Worm (Caenorhabditis elegans): ENCODE data around the gene Y62H9A.12.

ce11 chrX:11910046-11910445 is 3.9 kb upstream of the Y62H9A.12 start, which contains the start of gene Y62H9A.15:
- TF ChIP-seq nhr-11 (tag; optimal IDR thresholded peaks at IDR 0.05) (no peak), nhr-237 (tag; optimal IDR thresholded peaks at IDR 0.05) (no peak), set-16 (GFP tag; IDR thresholded peaks at IDR 0.05) (no peak), unc-62 (GFP tag; optimal IDR thresholded peaks at IDR 0.05 in 1 of 2) (no peak), unc-62 (tag; optimal IDR thresholded peaks at IDR 0.05) (no peak), pha-4 (GFP tag; IDR thresholded peaks at IDR 0.05) (no peak), pha-4 (tag; optimal IDR thresholded peaks at IDR 0.05) (no peak), mdl-1 (tag; optimal IDR thresholded peaks at IDR 0.05) (peak in 1 of 2 experiments; percentile 25), hlh-11 (tag; optimal IDR thresholded peaks at IDR 0.05) (peak; percentile 28), egl-27 (tag; optimal IDR thresholded peaks at IDR 0.05) (no peak), hlh-30 (tag; optimal IDR thresholded peaks at IDR 0.05; ENCODE audit: insufficient read depth) (no peak), nhr-76 (tag; optimal IDR thresholded peaks at IDR 0.05) (no peak), dve-1 (tag; optimal IDR thresholded peaks at IDR 0.05; ENCODE audit: insufficient read depth) (peak; percentile 18), rbr-2 (tag; optimal IDR thresholded peaks at IDR 0.05) (no peak), ceh-82 (tag; optimal IDR thresholded peaks at IDR 0.05) (no peak), dpl-1 (GFP tag; optimal IDR thresholded peaks at IDR 0.05) (no peak)
